Fruit fly (Drosophila melanogaster) whole organism, prepupa: ENCODE measurements around the gene CG31913.
A peak's percentile ranks its signal among the peaks of the same experiment; 100 is the strongest.

ENCODE experiments used
- Blimp-1 ChIP-seq: fragments of 200-800 bp; sonication (Bioruptor generic); optimal IDR thresholded peaks from 3 replicates; lab custom pipeline; 2017; ENCODE audit warnings: missing biosample characterization, missing genetic modification characterization, mild to moderate bottlenecking, moderate library complexity, missing genetic modification reagents
- CG10631 ChIP-seq: fragments of 200-800 bp; sonication (Bioruptor generic); optimal IDR thresholded peaks from 2 replicates; lab custom pipeline; 2016; ENCODE audit warnings: missing biosample characterization, missing genetic modification characterization
- CG10669 ChIP-seq: fragments of 200-800 bp; sonication (Bioruptor generic); optimal IDR thresholded peaks from 3 replicates; lab custom pipeline; 2018; ENCODE audit warnings: missing biosample characterization, mild to moderate bottlenecking, missing genetic modification characterization, moderate library complexity
- CG11294 ChIP-seq: fragments of 200-800 bp; sonication (Bioruptor generic); IDR thresholded peaks from 2 replicates; pipeline ENCODE4 v1.3.6; 2022; ENCODE audit warnings: missing biosample characterization, missing genetic modification characterization
- CG11902 ChIP-seq: fragments of 200-800 bp; sonication (Bioruptor generic); optimal IDR thresholded peaks from 3 replicates; lab custom pipeline; 2016; ENCODE audit warnings: missing biosample characterization, missing genetic modification characterization
- CG16779 ChIP-seq: fragments of 200-800 bp; sonication (Bioruptor generic); optimal IDR thresholded peaks from 3 replicates; lab custom pipeline; 2017; ENCODE audit warnings: missing biosample characterization, mild to moderate bottlenecking, missing genetic modification characterization
- CG32006 ChIP-seq: fragments of 200-800 bp; sonication (Bioruptor generic); optimal IDR thresholded peaks from 3 replicates; lab custom pipeline; 2017; ENCODE audit warnings: missing biosample characterization, mild to moderate bottlenecking, missing genetic modification characterization
- CG3919 ChIP-seq: fragments of 200-800 bp; sonication (Bioruptor generic); optimal IDR thresholded peaks from 3 replicates; lab custom pipeline; 2016; ENCODE audit warnings: missing biosample characterization, missing genetic modification characterization
- CG6163 ChIP-seq: fragments of 200-800 bp; sonication (Bioruptor generic); IDR thresholded peaks from 3 replicates; pipeline ENCODE4 v1.3.6; 2022; ENCODE audit warnings: missing biosample characterization, missing genetic modification characterization
- CG6792 ChIP-seq: fragments of 200-800 bp; sonication (Bioruptor generic); optimal IDR thresholded peaks from 3 replicates; lab custom pipeline; 2016; ENCODE audit warnings: missing biosample characterization, missing genetic modification characterization
- CG6808 ChIP-seq: fragments of 200-800 bp; sonication (Bioruptor generic); optimal IDR thresholded peaks from 3 replicates; lab custom pipeline; 2017; ENCODE audit warnings: missing biosample characterization, missing genetic modification characterization, mild to moderate bottlenecking, moderate library complexity, missing genetic modification reagents
- CG6854 ChIP-seq: fragments of 200-800 bp; sonication (Bioruptor generic); optimal IDR thresholded peaks from 2 replicates; lab custom pipeline; 2017; ENCODE audit warnings: missing biosample characterization, mild to moderate bottlenecking, missing genetic modification characterization
- CG8119 ChIP-seq: fragments of 200-800 bp; sonication (Bioruptor generic); IDR thresholded peaks from 3 replicates; pipeline ENCODE4 v1.3.6; 2022; ENCODE audit warnings: missing biosample characterization, missing genetic modification characterization
- CG8319 ChIP-seq: fragments of 200-800 bp; sonication (Bioruptor generic); optimal IDR thresholded peaks from 3 replicates; lab custom pipeline; 2016; ENCODE audit warnings: missing biosample characterization, missing genetic modification characterization
- Eip75B ChIP-seq: fragments of 200-800 bp; sonication (Bioruptor generic); optimal IDR thresholded peaks from 3 replicates; lab custom pipeline; 2016; ENCODE audit warnings: missing biosample characterization, missing genetic modification characterization
- Eip78C ChIP-seq: fragments of 200-800 bp; sonication (Bioruptor generic); peaks from one replicate; lab custom pipeline; 2016; ENCODE audit warnings: missing biosample characterization, missing genetic modification characterization
- Eip93F ChIP-seq: fragments of 200-800 bp; sonication (Bioruptor generic); optimal IDR thresholded peaks from 2 replicates; lab custom pipeline; 2016; ENCODE audit warnings: missing biosample characterization, mild to moderate bottlenecking, missing genetic modification characterization
- Ets21C ChIP-seq: fragments of 200-800 bp; sonication (Bioruptor generic); optimal IDR thresholded peaks from 3 replicates; lab custom pipeline; 2016; ENCODE audit warnings: missing biosample characterization, missing genetic modification characterization
- Gug ChIP-seq: fragments of 200-800 bp; sonication (Bioruptor generic); IDR thresholded peaks from 2 replicates; pipeline ENCODE4 v1.3.6; 2022; ENCODE audit warnings: missing biosample characterization, missing genetic modification characterization
- Hr39 ChIP-seq: fragments of 200-800 bp; sonication (Bioruptor generic); optimal IDR thresholded peaks from 2 replicates; lab custom pipeline; 2016; ENCODE audit warnings: missing biosample characterization, missing genetic modification characterization
- Hr4 ChIP-seq: fragments of 200-800 bp; sonication (Bioruptor generic); optimal IDR thresholded peaks from 3 replicates; lab custom pipeline; 2016; ENCODE audit warnings: missing biosample characterization, missing genetic modification characterization
- Met ChIP-seq: fragments of 200-800 bp; sonication (Bioruptor generic); optimal IDR thresholded peaks from 3 replicates; lab custom pipeline; 2016; ENCODE audit warnings: missing biosample characterization, missing genetic modification characterization
- OdsH ChIP-seq: fragments of 200-800 bp; sonication (Bioruptor generic); optimal IDR thresholded peaks from 3 replicates; lab custom pipeline; 2016; ENCODE audit warnings: missing biosample characterization, missing genetic modification characterization
- Smox ChIP-seq: fragments of 200-800 bp; sonication (Bioruptor generic); optimal IDR thresholded peaks from 3 replicates; lab custom pipeline; 2016; ENCODE audit warnings: missing biosample characterization, missing genetic modification characterization
- Sox14 ChIP-seq: fragments of 200-800 bp; sonication (Bioruptor generic); optimal IDR thresholded peaks from 3 replicates; lab custom pipeline; 2016; ENCODE audit warnings: missing biosample characterization, missing genetic modification characterization
- achi ChIP-seq: fragments of 200-800 bp; sonication (Bioruptor generic); optimal IDR thresholded peaks from 3 replicates; lab custom pipeline; 2016; ENCODE audit warnings: missing biosample characterization, missing genetic modification characterization
- acj6 ChIP-seq: fragments of 200-800 bp; sonication (Bioruptor generic); optimal IDR thresholded peaks from 3 replicates; lab custom pipeline; 2016; ENCODE audit warnings: missing biosample characterization, missing genetic modification characterization
- cyc ChIP-seq: fragments of 200-800 bp; sonication (Bioruptor generic); optimal IDR thresholded peaks from 3 replicates; lab custom pipeline; 2016; ENCODE audit warnings: missing biosample characterization, missing genetic modification characterization
- dac ChIP-seq: fragments of 200-800 bp; sonication (Bioruptor generic); optimal IDR thresholded peaks from 2 replicates; lab custom pipeline; 2017; ENCODE audit warnings: missing biosample characterization, mild to moderate bottlenecking, missing genetic modification characterization
- eg ChIP-seq: fragments of 200-800 bp; sonication (Bioruptor generic); IDR thresholded peaks from 3 replicates; pipeline ENCODE4 v1.3.6; 2022; ENCODE audit warnings: missing biosample characterization, missing genetic modification characterization
- esn ChIP-seq: fragments of 200-800 bp; sonication (Bioruptor generic); optimal IDR thresholded peaks from 2 replicates; lab custom pipeline; 2016; ENCODE audit warnings: missing biosample characterization, mild to moderate bottlenecking, missing genetic modification characterization, moderate library complexity
- fkh ChIP-seq: fragments of 200-800 bp; sonication (Bioruptor generic); optimal IDR thresholded peaks from 3 replicates; lab custom pipeline; 2017; ENCODE audit warnings: missing biosample characterization, mild to moderate bottlenecking, missing genetic modification characterization, moderate library complexity
- net ChIP-seq: fragments of 200-800 bp; sonication (Bioruptor generic); optimal IDR thresholded peaks from 3 replicates; lab custom pipeline; 2016; ENCODE audit warnings: missing biosample characterization, missing genetic modification characterization
- spab ChIP-seq: fragments of 200-800 bp; sonication (Bioruptor generic); optimal IDR thresholded peaks from 2 replicates; lab custom pipeline; 2017; ENCODE audit warnings: missing biosample characterization, mild to moderate bottlenecking, missing genetic modification characterization, missing genetic modification reagents
- topi ChIP-seq: fragments of 200-800 bp; sonication (Bioruptor generic); optimal IDR thresholded peaks from 3 replicates; lab custom pipeline; 2016; ENCODE audit warnings: missing biosample characterization, missing genetic modification characterization

Gene CG31913

dm6 chr2L:5778157-5778556, 5.7 kb upstream of the CG31913 start (continued):
- no peak for TF ChIP-seq fkh (GFP tag; lab: Kevin White, UChicago)

dm6 chr2L:5780703-5781102, 3.1 kb upstream of the CG31913 start:
- TF ChIP-seq dac (GFP tag; lab: Kevin White, UChicago), result no peak
- no peak for TF ChIP-seq CG3919 (GFP tag; lab: Kevin White, UChicago)
- TF ChIP-seq CG16779 (tag; lab: Kevin White, UChicago), result no peak
- TF ChIP-seq topi (GFP tag; lab: Kevin White, UChicago), result no peak
- TF ChIP-seq OdsH (GFP tag; lab: Kevin White, UChicago), result no peak
- TF ChIP-seq CG6854, result no peak
- no peak for TF ChIP-seq Blimp-1
- no peak for TF ChIP-seq cyc (GFP tag; lab: Kevin White, UChicago)
- no peak for TF ChIP-seq CG11294 (GFP tag; lab: Robert Waterston, UW)
- TF ChIP-seq achi (GFP tag; lab: Kevin White, UChicago), result no peak
- TF ChIP-seq Hr4, result no peak
- TF ChIP-seq Ets21C (GFP tag; lab: Kevin White, UChicago), result no peak
- no peak for TF ChIP-seq CG6163 (GFP tag; lab: Robert Waterston, UW)
- no peak for TF ChIP-seq CG11902 (GFP tag; lab: Kevin White, UChicago)
- TF ChIP-seq CG8319 (GFP tag; lab: Kevin White, UChicago), result no peak
- TF ChIP-seq Smox (GFP tag; lab: Kevin White, UChicago), result no peak

- TF ChIP-seq CG6163 (GFP tag; lab: Robert Waterston, UW) (peak; percentile 10; the same call in 1 of the 3 replicates), spab (GFP tag; lab: Kevin White, UChicago) (peak; percentile 9), Eip78C (GFP tag; lab: Kevin White, UChicago) (peak; percentile 40), CG10669 (GFP tag; lab: Kevin White, UChicago) (peak; percentile 15), achi (GFP tag; lab: Kevin White, UChicago) (peak; percentile 7), CG11902 (GFP tag; lab: Kevin White, UChicago) (no peak), CG32006 (GFP tag; lab: Kevin White, UChicago) (peak; percentile 37), acj6 (GFP tag; lab: Kevin White, UChicago) (peak; percentile 19), CG6808 (no peak), topi (GFP tag; lab: Kevin White, UChicago) (no peak), CG8119 (GFP tag; lab: Robert Waterston, UW) (0 out of 3 replicates have a peak, but pooled peaks have one; percentile 19), Sox14 (GFP tag; lab: Kevin White, UChicago) (peak; percentile 19), Eip75B (GFP tag; lab: Kevin White, UChicago) (peak; percentile 13), CG3919 (GFP tag; lab: Kevin White, UChicago) (peak; percentile 44), Met (no peak), Hr4 (no peak), CG10631 (GFP tag; lab: Kevin White, UChicago) (peak; percentile 27), OdsH (GFP tag; lab: Kevin White, UChicago) (peak; percentile 31), Hr39 (no peak), dac (GFP tag; lab: Kevin White, UChicago) (no peak)
Measured at dm6 chr2L:5781181-5781580, 2.6 kb upstream of the CG31913 start.

dm6 chr2L:5782866-5783265, 965 bp upstream of the CG31913 start:
- TF ChIP-seq CG16779 (tag; lab: Kevin White, UChicago) (no peak), Eip93F (GFP tag; lab: Kevin White, UChicago) (no peak), net (no peak), Blimp-1 (no peak), CG11294 (GFP tag; lab: Robert Waterston, UW) (no peak), CG10669 (GFP tag; lab: Kevin White, UChicago) (no peak), Sox14 (GFP tag; lab: Kevin White, UChicago) (no peak), Gug (GFP tag; lab: Robert Waterston, UW) (no peak)

DNA sequence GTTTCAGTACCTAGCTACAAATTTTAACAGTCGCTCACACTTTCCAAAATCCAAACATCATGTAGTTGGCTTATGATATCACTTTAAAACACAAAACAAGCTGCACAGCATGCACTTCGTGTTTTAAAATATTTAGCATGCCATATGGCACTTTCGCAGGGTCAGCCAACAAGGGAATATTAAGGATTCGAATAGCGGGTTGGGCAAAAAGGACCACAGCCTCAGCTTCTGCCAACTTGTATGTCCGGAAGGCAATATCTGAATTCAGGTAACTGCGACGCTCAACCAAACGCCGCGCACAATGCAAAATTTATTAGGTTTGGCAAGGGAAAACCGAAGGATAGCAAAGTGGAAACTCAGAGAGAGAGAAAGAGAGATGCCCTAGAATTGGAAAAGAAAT, 5.4 kb downstream of the CG31913 start:
- TF ChIP-seq CG32006 (GFP tag; lab: Kevin White, UChicago) (no peak), esn (GFP tag; lab: Kevin White, UChicago) (no peak), Gug (GFP tag; lab: Robert Waterston, UW) (no peak), OdsH (GFP tag; lab: Kevin White, UChicago) (no peak), eg (no peak), CG6792 (GFP tag; lab: Kevin White, UChicago) (no peak), Eip78C (GFP tag; lab: Kevin White, UChicago) (no peak)
